Fruit fly (Drosophila melanogaster) Kc167 (cell line): ENCODE measurements around the gene Ref1.

ENCODE experiments used
- Myc ChIP-seq: fragments of >200 bp; optimal IDR thresholded peaks from 2 replicates; lab custom pipeline; 2017; ENCODE audit warnings: missing external identifiers
- Sin3A ChIP-seq: fragments of >200 bp; optimal IDR thresholded peaks from 2 replicates; lab custom pipeline; 2018; ENCODE audit warnings: missing external identifiers
- h ChIP-seq: fragments of >200 bp; optimal IDR thresholded peaks from 3 replicates; lab custom pipeline; 2018; ENCODE audit warnings: missing external identifiers
- insv ChIP-seq: fragments of >200 bp; optimal IDR thresholded peaks from 3 replicates; lab custom pipeline; 2018; ENCODE audit warnings: missing external identifiers
- psq ChIP-seq: fragments of >200 bp; optimal IDR thresholded peaks from 2 replicates; lab custom pipeline; 2017; ENCODE audit warnings: missing external identifiers
- ttk ChIP-seq: sonication (Bioruptor generic); optimal IDR thresholded peaks from 2 replicates; lab custom pipeline; 2017; ENCODE audit warnings: missing external identifiers

DNA sequence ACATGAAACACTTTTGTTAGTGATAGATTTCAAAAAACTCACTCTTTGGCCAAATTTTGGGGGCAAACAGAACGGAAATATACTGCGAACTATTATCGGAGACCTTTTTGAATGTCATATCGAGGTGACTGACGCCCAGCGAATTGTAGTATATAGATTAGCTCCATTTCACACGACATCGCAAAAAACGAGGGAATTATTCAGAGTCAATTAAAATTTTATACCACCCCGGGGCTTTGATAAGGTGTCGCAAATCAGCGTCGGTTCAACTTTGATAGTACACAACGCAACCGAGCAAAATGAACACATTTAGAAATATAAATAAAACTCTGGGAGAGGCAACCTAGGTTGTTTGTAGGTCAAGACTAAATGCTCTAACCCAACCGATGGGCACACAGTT, 22.2 kb downstream of the Ref1 start:
- TF ChIP-seq ttk (lab: Kevin White, UChicago): no peak
- TF ChIP-seq Myc (lab: Kevin White, UChicago): no peak
- no peak for TF ChIP-seq psq (lab: Kevin White, UChicago)
- TF ChIP-seq insv: no peak
- TF ChIP-seq Sin3A (lab: Kevin White, UChicago): no peak
- no peak for TF ChIP-seq h
